Fruit fly (Drosophila melanogaster) ovary, adult (tissue): ENCODE measurements around the gene CG8112.

ENCODE experiments used
- CG17801 ChIP-seq: fragments of 200-800 bp; optimal IDR thresholded peaks from 2 replicates; lab custom pipeline; 2019; ENCODE audit warnings: missing biosample characterization, mild to moderate bottlenecking, missing genetic modification characterization, moderate library complexity; ENCODE audit not compliant: partially characterized antibody

Gene CG8112

DNA sequence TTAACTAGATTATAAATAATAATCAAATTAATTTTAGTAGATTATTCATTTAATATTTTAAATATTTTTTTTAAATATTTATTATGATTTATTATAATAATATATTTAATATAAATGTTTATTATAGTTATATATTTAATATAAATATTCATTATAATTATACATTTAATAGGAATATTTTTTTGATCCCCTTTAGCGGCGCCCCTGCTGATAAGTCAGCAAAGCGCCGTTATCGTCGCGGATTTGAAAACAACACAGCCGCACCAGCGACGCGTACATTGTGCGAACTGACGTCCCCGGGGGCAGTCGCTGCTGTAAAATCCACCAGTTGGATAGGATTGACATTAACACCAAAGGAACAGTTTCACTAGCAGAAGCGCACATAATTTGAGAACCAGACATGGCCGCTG is at the start of gene CG8112:
Gene CG8112, plus strand, starts transcription at position 212 of the 410 bp plus-strand sequence.
- TF ChIP-seq CG17801 (GFP tag; lab: Kevin White, UChicago), result peak; percentile 76

DNA sequence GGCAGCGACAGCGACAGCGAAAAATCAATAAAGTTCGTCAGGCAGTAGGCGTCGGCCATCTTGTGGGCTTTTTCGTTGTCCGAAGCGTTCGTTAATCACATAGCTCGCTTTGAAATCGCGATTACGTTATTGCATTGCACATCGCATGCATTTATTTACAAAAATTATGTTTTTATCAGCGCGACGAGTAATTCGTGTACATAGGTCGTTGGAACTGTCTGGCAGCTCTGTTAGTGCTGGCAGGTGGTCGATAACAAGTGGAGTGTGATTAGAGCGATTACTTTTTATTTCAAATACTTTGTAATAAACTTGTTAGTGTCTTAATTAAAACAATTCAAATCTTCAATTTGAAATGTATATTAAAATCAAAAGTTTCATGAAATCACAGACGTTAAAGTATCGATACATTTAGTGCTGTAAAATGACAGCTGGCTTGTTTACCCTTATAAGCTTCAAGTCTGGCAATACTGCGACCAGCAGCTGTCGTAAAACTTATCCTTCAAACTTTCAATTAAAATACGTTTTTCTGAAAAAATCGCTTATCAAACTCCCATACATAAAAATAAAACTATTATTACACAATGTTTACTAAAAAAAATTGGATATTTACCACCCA is 49.0 kb upstream of the CG8112 start, which contains the start of gene CG8032:
Gene CG8032, plus strand, starts transcription at position 448 of the 616 bp plus-strand sequence.
- peak; percentile 43 for TF ChIP-seq CG17801 (GFP tag; lab: Kevin White, UChicago)

DNA sequence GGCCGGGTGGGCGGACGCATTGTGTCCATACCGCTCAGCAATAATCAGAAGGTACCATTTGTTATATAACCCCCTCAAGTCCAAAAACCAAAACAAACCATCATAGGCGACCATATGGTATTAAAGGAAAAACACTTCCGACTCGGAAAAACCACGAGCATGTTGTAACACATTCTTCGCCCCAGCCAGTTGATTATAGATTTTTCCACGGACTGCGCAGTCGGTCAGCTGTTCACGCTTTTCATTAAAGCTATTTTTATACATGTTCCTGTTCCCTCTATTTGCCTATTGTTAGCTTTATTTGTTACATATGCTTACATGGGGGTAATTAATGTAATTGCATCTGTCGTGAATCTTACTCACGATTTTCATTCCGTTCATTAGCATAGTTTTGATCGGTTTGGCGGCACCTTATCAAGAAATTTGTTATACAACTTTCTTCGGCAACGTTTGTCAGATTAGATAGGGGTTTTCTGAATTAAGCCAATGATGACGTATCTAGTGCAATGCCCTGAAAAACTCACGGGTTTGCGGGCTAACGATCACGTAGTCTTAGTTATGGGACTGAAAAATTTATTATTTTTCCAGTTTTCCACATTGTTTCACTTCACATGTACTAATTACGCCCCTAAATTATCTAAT is 47.9 kb upstream of the CG8112 start:
- TF ChIP-seq CG17801 (GFP tag; lab: Kevin White, UChicago), result no peak

DNA sequence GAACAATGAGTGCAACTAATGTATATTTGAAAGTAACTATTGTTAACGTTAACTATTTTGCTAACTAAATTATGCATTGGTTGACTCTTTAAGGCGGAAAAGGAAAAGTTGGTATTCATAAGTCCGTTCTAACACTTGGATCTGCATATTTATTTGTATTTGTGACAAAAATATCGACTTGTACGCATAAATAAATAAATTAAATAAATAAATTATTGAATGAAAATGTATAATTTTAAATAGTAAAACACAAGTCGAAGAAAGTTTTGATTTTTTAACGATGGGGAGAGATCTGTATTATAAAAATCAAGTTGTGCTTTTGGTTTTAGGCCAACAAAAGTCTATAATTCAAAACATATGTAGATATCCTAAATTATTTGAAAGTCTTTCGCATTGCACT is 45.2 kb upstream of the CG8112 start, which contains the start of gene CG8036:
Gene CG8036, plus strand, starts transcription at position 301 of the 400 bp plus-strand sequence.
- TF ChIP-seq CG17801 (GFP tag; lab: Kevin White, UChicago), result no peak

DNA sequence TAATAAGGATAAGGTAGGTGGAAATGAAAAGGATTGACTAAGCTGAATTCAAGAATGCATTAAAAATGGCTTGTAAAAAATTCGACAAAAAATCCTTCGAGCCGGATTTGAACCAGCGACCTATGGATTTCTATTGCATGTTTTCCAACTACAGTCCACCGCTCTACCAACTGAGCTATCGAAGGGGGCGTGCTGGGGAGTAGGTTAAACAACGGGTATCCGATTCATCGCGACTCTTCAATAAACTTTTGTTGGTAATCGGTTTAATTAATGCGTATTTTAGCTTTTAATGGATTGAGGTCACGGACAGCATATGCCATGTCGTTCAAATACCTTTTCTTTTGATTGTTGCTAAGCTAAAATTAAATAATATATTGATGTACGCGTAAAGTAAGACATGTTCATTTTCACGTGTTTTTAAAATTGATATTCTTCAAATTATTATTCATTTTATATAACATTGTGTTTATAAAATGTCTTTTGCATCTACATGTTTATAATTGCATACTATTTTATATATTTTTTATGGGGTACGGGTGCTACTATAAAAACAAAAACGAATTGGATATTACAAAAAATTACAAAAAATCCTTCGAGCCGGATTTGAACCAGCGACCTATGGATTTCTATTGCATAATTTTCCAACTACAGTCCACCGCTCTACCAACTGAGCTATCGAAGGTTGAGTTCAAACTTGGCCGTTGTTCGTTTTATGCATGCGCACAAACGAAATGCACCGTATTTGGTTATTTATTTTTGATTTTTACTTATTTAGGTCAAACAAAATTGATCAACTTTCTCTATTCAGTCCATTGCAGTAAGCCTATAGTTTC is 44.5 kb upstream of the CG8112 start:
- no peak for TF ChIP-seq CG17801 (GFP tag; lab: Kevin White, UChicago)

DNA sequence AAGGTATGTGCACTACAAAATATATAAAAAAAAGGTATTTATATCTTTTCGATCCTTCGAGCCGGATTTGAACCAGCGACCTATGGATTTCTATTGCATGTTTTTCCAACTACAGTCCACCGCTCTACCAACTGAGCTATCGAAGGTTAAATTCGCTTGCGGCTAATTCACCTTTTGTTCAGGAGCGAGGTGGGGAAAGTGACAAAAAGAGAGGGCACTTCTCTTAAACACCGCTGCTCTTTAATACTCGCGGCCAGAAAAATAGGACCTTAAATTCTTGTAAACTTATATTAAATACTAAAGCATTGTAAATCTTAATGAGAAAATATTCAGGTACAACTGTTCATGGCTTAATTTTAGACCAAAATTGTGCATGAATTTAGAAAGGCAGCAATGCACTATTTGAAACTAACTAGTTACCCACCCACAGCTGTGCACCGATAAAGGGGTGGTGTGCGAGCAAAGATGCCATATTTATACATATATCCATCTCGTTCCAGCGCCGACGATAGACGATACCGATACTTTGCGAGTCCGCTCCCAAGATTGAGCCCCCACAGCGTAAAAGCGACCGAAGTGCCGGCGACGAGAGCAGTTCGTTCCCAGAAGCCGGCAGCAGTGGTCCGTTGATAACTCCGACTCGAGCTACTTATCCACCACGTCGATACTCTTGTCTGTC is 43.6 kb upstream of the CG8112 start:
- TF ChIP-seq CG17801 (GFP tag; lab: Kevin White, UChicago), result peak; percentile 97

DNA sequence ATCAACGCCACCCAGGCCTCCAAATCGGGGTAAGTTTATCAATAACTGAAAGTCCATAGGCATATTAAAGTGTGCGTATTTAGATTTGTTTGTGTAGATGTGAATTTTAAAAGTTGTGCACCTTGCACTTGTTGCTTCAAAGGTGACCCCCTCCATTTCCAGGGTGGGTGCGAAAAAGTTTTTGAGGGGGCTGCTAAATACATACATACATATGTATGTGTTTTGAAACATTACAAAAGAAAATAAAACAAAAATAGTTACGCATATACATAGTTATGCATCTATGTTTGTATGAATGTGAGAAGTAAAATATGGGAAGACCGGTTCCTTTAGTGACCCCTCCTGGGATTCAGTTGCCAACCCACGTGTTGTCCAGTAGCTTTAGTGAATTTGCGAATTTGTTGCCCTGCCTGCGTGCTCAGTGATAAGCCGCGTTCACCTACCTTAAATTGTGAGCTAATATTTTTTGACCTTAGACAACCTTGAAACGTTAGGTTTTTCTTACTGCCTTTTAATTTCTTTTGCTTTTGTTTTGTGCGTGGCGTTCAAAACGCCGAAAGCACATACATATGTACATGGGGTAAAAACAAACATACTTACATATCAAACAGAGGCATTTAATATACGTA is 42.7 kb upstream of the CG8112 start:
- TF ChIP-seq CG17801 (GFP tag; lab: Kevin White, UChicago), result no peak

DNA sequence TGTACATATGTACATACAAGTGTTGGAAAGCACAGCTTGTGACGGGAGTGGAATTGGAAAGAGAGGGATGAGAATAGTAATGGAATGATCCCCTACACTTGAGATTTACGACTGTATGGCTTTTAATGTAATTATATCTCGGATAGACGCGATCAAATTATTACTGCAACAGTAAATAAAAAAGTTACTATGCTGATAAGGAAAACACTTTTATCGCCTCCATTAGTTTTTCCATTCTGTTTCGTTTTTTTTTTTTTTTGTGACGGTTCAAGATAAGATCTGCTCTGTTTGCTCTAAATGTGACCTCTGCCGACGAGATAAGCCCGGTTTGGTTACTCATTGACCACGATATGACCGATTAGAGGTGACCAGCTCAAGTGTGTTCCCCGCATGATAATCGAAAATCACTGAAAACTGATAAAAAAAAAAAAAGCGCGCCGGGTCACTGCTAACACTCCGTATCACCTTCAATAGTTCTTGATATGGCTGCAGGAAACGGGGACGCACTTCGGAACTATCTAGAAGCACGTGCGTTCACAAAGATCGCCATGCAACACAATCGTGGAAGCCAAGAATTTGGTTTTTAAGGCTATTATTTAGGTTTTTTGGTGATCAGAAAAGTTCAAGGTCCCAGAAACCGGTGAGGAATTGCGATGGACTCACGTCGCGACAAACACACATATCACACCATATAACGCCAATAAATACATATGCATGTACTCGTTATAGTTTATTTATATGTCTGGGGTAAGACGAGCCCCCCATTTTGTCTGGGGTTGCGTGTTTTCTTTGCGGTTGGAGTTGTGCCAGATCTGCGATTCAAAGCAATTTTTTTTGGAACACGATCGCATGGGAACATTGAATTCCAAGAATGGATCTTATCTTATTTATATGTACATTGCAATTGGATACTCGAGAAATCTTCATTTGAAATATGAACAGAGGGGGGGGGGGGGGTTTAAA is 41.9 kb upstream of the CG8112 start, which contains the start of gene p:
Gene p, minus strand, starts transcription at position 156 of the 963 bp plus-strand sequence.
- peak; percentile 62 for TF ChIP-seq CG17801 (GFP tag; lab: Kevin White, UChicago)

DNA sequence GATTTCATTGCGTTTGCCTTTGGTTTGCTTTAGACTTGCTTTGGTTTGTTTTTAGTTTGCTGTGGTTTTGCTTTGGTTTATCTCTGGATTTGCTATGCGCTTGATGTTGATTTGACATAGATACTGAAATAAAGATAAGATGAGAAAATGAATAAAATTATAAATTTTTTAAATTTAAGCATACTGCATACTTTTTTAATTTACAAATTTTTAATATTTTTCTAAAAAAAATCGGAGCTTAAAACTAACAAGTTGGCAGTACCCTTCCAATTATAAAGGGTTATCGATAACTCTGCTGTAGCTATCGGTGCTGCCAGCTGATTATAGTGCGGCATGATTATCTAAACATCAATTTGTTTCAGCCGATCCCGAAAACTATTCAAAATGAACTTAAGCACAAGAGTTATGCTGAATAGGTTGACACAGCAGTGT is 38.9 kb upstream of the CG8112 start, which contains the start of gene mRpL19:
Gene mRpL19, plus strand, starts transcription at position 307 of the 432 bp plus-strand sequence.
- peak; percentile 78 for TF ChIP-seq CG17801 (GFP tag; lab: Kevin White, UChicago)

DNA sequence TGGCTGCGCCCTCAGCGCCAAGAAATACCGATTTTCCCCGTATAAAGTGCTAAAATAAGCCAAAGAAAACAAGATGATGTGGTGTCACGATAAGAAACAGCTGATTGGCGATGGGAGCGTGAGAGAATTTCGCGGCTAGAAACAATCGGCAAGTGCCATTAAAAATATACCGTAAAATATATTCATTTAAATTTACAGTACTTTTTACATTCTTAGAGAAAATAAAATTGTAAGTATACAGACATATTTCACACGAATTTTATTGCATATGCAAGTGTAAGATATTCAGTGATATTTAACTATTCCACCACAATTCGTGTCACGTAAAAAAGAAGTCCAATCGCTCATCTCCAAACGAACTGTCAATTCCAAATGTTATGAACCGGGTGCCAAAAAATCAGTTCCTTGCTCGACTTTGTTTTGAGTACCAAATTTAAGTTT is 36.2 kb upstream of the CG8112 start, which contains the start of the genes Unc50, CG11755 and CG8043:
Gene Unc50, minus strand, starts transcription at position 54 of the 441 bp plus-strand sequence.
Gene CG11755, plus strand, starts transcription at position 356 of the 441 bp plus-strand sequence.
Gene CG8043, plus strand, starts transcription at position 356 of the 441 bp plus-strand sequence.
- peak; percentile 88 for TF ChIP-seq CG17801 (GFP tag; lab: Kevin White, UChicago)

DNA sequence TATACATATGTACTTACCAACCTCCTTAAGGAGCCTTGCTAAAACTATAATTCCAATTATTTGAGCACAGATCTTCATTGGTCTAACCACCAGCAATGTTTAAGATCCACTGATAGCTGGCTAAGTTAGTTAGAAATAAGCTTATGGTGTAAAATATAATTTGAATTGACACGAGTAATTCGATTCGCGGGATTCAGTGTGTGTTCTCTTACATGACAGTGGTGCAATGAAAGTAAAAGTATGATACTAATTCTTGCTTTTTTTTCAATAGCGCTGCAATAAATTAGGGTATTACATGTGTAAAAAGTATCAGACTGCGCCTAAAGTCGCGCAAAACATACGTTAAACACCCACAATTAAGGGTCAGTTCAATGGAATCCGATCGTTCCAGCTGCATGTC is 32.8 kb upstream of the CG8112 start, which contains the start of gene CG33325:
Gene CG33325, minus strand, starts transcription at position 101 of the 400 bp plus-strand sequence.
- no peak for TF ChIP-seq CG17801 (GFP tag; lab: Kevin White, UChicago)

DNA sequence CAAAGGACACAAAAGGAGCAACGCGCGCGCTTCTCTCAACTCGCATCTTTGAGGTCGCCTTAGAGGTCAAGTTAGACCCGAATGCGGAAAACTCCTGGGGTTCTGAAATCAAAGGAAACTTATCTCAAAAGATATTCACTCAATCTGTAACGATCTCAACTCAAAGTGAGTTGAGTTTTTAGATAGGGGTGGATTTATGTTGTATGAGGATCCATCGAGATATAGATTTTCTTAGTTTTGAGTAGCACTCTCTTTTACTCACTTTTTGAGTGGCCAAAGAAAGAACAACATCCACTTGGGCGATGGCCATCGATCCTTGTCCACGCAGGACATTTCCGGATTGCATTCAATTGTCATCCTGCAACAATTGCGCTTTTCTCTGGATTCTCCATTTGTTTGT is 32.1 kb upstream of the CG8112 start:
- TF ChIP-seq CG17801 (GFP tag; lab: Kevin White, UChicago), result no peak
